Worm (Caenorhabditis elegans) whole organism, late embryonic: ENCODE results near the gene pqn-41.
A peak's percentile ranks its signal among the peaks of the same experiment; 100 is the strongest.

ENCODE experiments used
- C08G9.2 ChIP-seq: sonication (generic microtip); optimal IDR thresholded peaks from 2 replicates; lab custom pipeline; 2016; ENCODE audit warnings: mild to moderate bottlenecking, missing genetic modification characterization, moderate library complexity, missing compliant biosample characterization
- F13H6.1 ChIP-seq: sonication (generic microtip); optimal IDR thresholded peaks from 2 replicates; lab custom pipeline; 2016; ENCODE audit warnings: missing genetic modification characterization, missing compliant biosample characterization
- K09A11.1 ChIP-seq: sonication (generic microtip); optimal IDR thresholded peaks from 2 replicates; lab custom pipeline; 2017; ENCODE audit warnings: antibody characterized with exemption, mild to moderate bottlenecking, missing genetic modification characterization, missing compliant biosample characterization; ENCODE audit not compliant: insufficient read depth
- T23F11.4 ChIP-seq: fragments of 200-800 bp; sonication (Bioruptor generic); optimal IDR thresholded peaks from 2 replicates; lab custom pipeline; 2018; ENCODE audit warnings: mild to moderate bottlenecking, missing genetic modification characterization, missing compliant biosample characterization
- Y22D7AL.16 ChIP-seq: sonication (generic microtip); optimal IDR thresholded peaks from 2 replicates; lab custom pipeline; 2016; ENCODE audit warnings: missing genetic modification characterization, missing compliant biosample characterization
- ceh-14 ChIP-seq: sonication (generic microtip); optimal IDR thresholded peaks from 2 replicates; lab custom pipeline; 2016; ENCODE audit warnings: missing genotype, missing genetic modification characterization, missing compliant biosample characterization
- ceh-18 ChIP-seq: sonication (generic microtip); optimal IDR thresholded peaks from 2 replicates; lab custom pipeline; 2016; ENCODE audit warnings: missing genetic modification characterization, missing compliant biosample characterization
- ceh-19 ChIP-seq: fragments of 200-800 bp; sonication (Bioruptor generic); optimal IDR thresholded peaks from 2 replicates; lab custom pipeline; 2018; ENCODE audit warnings: mild to moderate bottlenecking, missing genetic modification characterization, missing compliant biosample characterization
- ceh-2 ChIP-seq: sonication (generic microtip); optimal IDR thresholded peaks from 2 replicates; lab custom pipeline; 2016; ENCODE audit warnings: missing genotype, missing genetic modification characterization, missing compliant biosample characterization
- ceh-22 ChIP-seq: sonication (generic microtip); optimal IDR thresholded peaks from 2 replicates; lab custom pipeline; 2017; ENCODE audit warnings: missing biosample characterization, missing genetic modification characterization
- ceh-31 ChIP-seq: sonication (generic microtip); optimal IDR thresholded peaks from 2 replicates; lab custom pipeline; 2016; ENCODE audit warnings: missing genetic modification characterization, missing compliant biosample characterization
- ceh-34 ChIP-seq: sonication (generic microtip); optimal IDR thresholded peaks from 2 replicates; lab custom pipeline; 2016; ENCODE audit warnings: mild to moderate bottlenecking, missing genetic modification characterization, missing compliant biosample characterization
- ceh-45 ChIP-seq: fragments of 200-800 bp; sonication (Bioruptor generic); IDR thresholded peaks from 2 replicates; pipeline ENCODE4 v1.3.6; 2022; ENCODE audit warnings: missing genetic modification reagents, missing genetic modification characterization, missing compliant biosample characterization
- ceh-6 ChIP-seq: fragments of 200-800 bp; sonication (Bioruptor generic); optimal IDR thresholded peaks from 2 replicates; lab custom pipeline; 2018; ENCODE audit warnings: mild to moderate bottlenecking, missing genetic modification characterization, missing compliant biosample characterization
- ceh-9 ChIP-seq: sonication (generic microtip); optimal IDR thresholded peaks from 2 replicates; lab custom pipeline; 2016; ENCODE audit warnings: mild to moderate bottlenecking, missing genetic modification characterization, inconsistent platforms, missing compliant biosample characterization
- dve-1 ChIP-seq: sonication (generic microtip); optimal IDR thresholded peaks from 2 replicates; lab custom pipeline; 2017; ENCODE audit warnings: antibody characterized with exemption, mild to moderate bottlenecking, missing genetic modification characterization, missing compliant biosample characterization
- elt-2 ChIP-seq: sonication (generic microtip); optimal IDR thresholded peaks from 2 replicates; lab custom pipeline; 2016; ENCODE audit warnings: missing genetic modification reagents, missing genetic modification characterization, missing compliant biosample characterization
- ets-4 ChIP-seq: sonication (generic microtip); optimal IDR thresholded peaks from 2 replicates; lab custom pipeline; 2016; ENCODE audit warnings: missing genetic modification characterization, missing compliant biosample characterization
- fax-1 ChIP-seq: sonication (generic microtip); optimal IDR thresholded peaks from 2 replicates; lab custom pipeline; 2016; ENCODE audit warnings: missing genotype, missing genetic modification characterization, missing compliant biosample characterization
- fkh-10 ChIP-seq: fragments of 150-350 bp; optimal IDR thresholded peaks from 2 replicates; lab custom pipeline; 2014; ENCODE audit warnings: missing biosample characterization, missing genetic modification reagents, missing genetic modification characterization
- fkh-6 ChIP-seq: sonication (generic microtip); optimal IDR thresholded peaks from 2 replicates; lab custom pipeline; 2016; ENCODE audit warnings: missing genetic modification characterization, missing compliant biosample characterization
- hlh-30 ChIP-seq: sonication (generic microtip); optimal IDR thresholded peaks from 2 replicates; lab custom pipeline; 2017; ENCODE audit warnings: antibody characterized with exemption, missing genetic modification characterization, missing compliant biosample characterization; ENCODE audit not compliant: insufficient read depth
- hlh-8 ChIP-seq: sonication (generic microtip); optimal IDR thresholded peaks from 2 replicates; lab custom pipeline; 2016; ENCODE audit warnings: missing genotype, missing genetic modification characterization, missing compliant biosample characterization
- lin-11 ChIP-seq: fragments of 200-800 bp; sonication (Bioruptor generic); optimal IDR thresholded peaks from 2 replicates; lab custom pipeline; 2018; ENCODE audit warnings: mild to moderate bottlenecking, missing genetic modification characterization, missing compliant biosample characterization
- madf-2 ChIP-seq: sonication (generic microtip); optimal IDR thresholded peaks from 2 replicates; lab custom pipeline; 2017; ENCODE audit warnings: missing genetic modification characterization, missing compliant biosample characterization
- nfya-1 ChIP-seq: sonication (generic microtip); optimal IDR thresholded peaks from 2 replicates; lab custom pipeline; 2017; ENCODE audit warnings: missing genetic modification characterization, mild to moderate bottlenecking, missing compliant biosample characterization, antibody characterized with exemption, moderate library complexity
- nhr-232 ChIP-seq: sonication (generic microtip); optimal IDR thresholded peaks from 2 replicates; lab custom pipeline; 2016; ENCODE audit warnings: missing genetic modification characterization, missing compliant biosample characterization
- odd-2 ChIP-seq: sonication (generic microtip); optimal IDR thresholded peaks from 2 replicates; lab custom pipeline; 2017; ENCODE audit warnings: antibody characterized with exemption, mild to moderate bottlenecking, missing genetic modification characterization, missing compliant biosample characterization
- pax-1 ChIP-seq: fragments of 150-350 bp; optimal IDR thresholded peaks from 2 replicates; lab custom pipeline; 2014; ENCODE audit warnings: missing biosample characterization, missing genetic modification characterization
- pros-1 ChIP-seq: fragments of 150-350 bp; optimal IDR thresholded peaks from 2 replicates; lab custom pipeline; 2014; ENCODE audit warnings: missing biosample characterization, missing genetic modification reagents, missing genetic modification characterization
- ref-2 ChIP-seq: sonication (generic microtip); optimal IDR thresholded peaks from 2 replicates; lab custom pipeline; 2016; ENCODE audit warnings: missing genetic modification characterization, missing compliant biosample characterization
- rnt-1 ChIP-seq: sonication (generic microtip); optimal IDR thresholded peaks from 2 replicates; lab custom pipeline; 2016; ENCODE audit warnings: missing genetic modification characterization, missing compliant biosample characterization
- sdc-2 ChIP-seq: sonication (generic microtip); optimal IDR thresholded peaks from 2 replicates; lab custom pipeline; 2016; ENCODE audit warnings: missing genotype, missing genetic modification characterization, missing compliant biosample characterization
- sox-2 ChIP-seq: fragments of 200-800 bp; sonication (Bioruptor generic); IDR thresholded peaks from 2 replicates; pipeline ENCODE4 v1.3.6; 2022; ENCODE audit warnings: missing genetic modification reagents, missing genetic modification characterization, missing compliant biosample characterization
- tbx-2 ChIP-seq: sonication (generic microtip); optimal IDR thresholded peaks from 2 replicates; lab custom pipeline; 2016; ENCODE audit warnings: missing genetic modification characterization, missing compliant biosample characterization
- unc-42 ChIP-seq: sonication (generic microtip); optimal IDR thresholded peaks from 2 replicates; lab custom pipeline; 2016; ENCODE audit warnings: missing genotype, missing genetic modification characterization, missing compliant biosample characterization
- unc-55 ChIP-seq: sonication (generic microtip); optimal IDR thresholded peaks from 2 replicates; lab custom pipeline; 2017; ENCODE audit warnings: missing biosample characterization, missing genetic modification reagents, missing genetic modification characterization

The pqn-41 gene

DNA sequence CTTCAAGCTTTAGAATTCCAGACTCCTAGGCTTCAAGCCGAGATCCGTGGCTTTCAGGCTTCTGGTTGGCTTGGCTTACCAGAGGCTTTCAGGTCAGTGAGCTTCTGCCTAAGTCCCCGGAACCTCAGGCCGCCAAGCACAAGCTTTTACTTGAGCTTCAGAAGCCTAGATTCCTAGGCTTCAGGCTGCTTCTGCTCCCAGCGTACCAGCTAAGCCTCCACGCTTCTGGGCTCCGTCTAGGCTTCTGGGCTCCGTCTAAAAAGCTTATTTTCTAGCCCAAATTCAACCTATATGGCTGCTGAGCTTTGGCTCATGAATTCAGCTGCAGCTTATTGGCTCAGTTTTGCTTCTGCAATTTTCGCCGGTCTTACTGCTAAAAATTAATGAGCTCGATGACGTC lies 20.0 kb downstream of the pqn-41 start:
- TF ChIP-seq fax-1 (tag; lab: Kevin White, UChicago) (no peak), unc-55 (no peak), ref-2 (tag; lab: Kevin White, UChicago) (no peak), dve-1 (no peak), hlh-8 (tag; lab: Kevin White, UChicago) (no peak), hlh-30 (tag; lab: Kevin White, UChicago) (no peak), ceh-31 (no peak), lin-11 (tag; lab: Kevin White, UChicago) (no peak)

DNA sequence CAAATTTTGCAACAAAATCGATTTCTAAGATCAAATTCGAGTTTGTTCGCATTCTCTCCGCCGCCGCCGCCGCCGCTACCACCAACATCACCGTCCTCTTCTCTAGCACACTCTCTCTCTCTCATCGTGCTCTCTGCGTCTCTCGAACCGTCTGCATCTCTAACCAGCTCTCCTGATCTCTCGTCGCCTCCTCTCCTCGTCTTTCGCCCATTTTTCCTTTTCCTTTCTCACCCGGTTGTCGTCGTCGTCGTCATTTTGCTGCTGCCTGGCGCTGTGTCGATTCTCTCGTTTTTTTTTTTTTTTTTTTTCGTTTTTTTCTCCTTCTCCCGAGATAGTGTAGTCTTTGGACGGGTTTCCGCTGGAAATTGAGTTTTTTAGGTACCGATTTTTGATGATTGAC lies 20.7 kb downstream of the pqn-41 start:
- no peak for TF ChIP-seq ceh-45
- no peak for TF ChIP-seq lin-11 (tag; lab: Kevin White, UChicago)
- peak; percentile 34 for TF ChIP-seq ceh-14 (tag; lab: Kevin White, UChicago)
- peak; percentile 77 for TF ChIP-seq tbx-2
- TF ChIP-seq ets-4 (tag; lab: Kevin White, UChicago): peak; percentile 55
- no peak for TF ChIP-seq elt-2
- no peak for TF ChIP-seq madf-2 (tag; lab: Kevin White, UChicago)
- TF ChIP-seq pros-1 (tag; lab: Kevin White, UChicago): peak; percentile 81
- TF ChIP-seq unc-42 (tag; lab: Kevin White, UChicago): peak; percentile 52
- no peak for TF ChIP-seq odd-2
- peak; percentile 38 for TF ChIP-seq K09A11.1
- TF ChIP-seq F13H6.1 (tag; lab: Kevin White, UChicago): peak; percentile 45
- peak; percentile 73 for TF ChIP-seq ceh-34 (tag; lab: Kevin White, UChicago)
- peak; percentile 45 for TF ChIP-seq C08G9.2 (tag; lab: Kevin White, UChicago)
- no peak for TF ChIP-seq ceh-9 (tag; lab: Kevin White, UChicago)
- peak; percentile 84 for TF ChIP-seq ceh-31
- peak; percentile 85 for TF ChIP-seq unc-55
- peak; percentile 33 for TF ChIP-seq ceh-2
- TF ChIP-seq rnt-1 (tag; lab: Kevin White, UChicago): peak; percentile 66
- TF ChIP-seq ceh-18 (tag; lab: Kevin White, UChicago): peak; percentile 70
- peak; percentile 73 for TF ChIP-seq dve-1
- peak; percentile 83 for TF ChIP-seq nfya-1 (tag; lab: Kevin White, UChicago)
- TF ChIP-seq hlh-30 (tag; lab: Kevin White, UChicago): peak; percentile 47

ce11 chrIII:1927230-1927629 lies 21.5 kb downstream of the pqn-41 start:
- no peak for TF ChIP-seq fax-1 (tag; lab: Kevin White, UChicago)
- no peak for TF ChIP-seq hlh-30 (tag; lab: Kevin White, UChicago)
- no peak for TF ChIP-seq odd-2
- TF ChIP-seq T23F11.4 (GFP tag; lab: Kevin White, UChicago): no peak
- TF ChIP-seq Y22D7AL.16 (tag; lab: Kevin White, UChicago): no peak
- no peak for TF ChIP-seq fkh-10 (GFP tag; lab: Kevin White, UChicago)
- TF ChIP-seq hlh-8 (tag; lab: Kevin White, UChicago): no peak
- TF ChIP-seq ets-4 (tag; lab: Kevin White, UChicago): no peak
- TF ChIP-seq pax-1 (tag; lab: Kevin White, UChicago): no peak
- no peak for TF ChIP-seq ceh-19
- no peak for TF ChIP-seq unc-55
- TF ChIP-seq fkh-6 (tag; lab: Kevin White, UChicago): no peak
- TF ChIP-seq ceh-18 (tag; lab: Kevin White, UChicago): no peak
- TF ChIP-seq sox-2 (GFP tag; lab: Robert Waterston, UW): no peak
- no peak for TF ChIP-seq nhr-232 (tag; lab: Kevin White, UChicago)
- no peak for TF ChIP-seq ceh-6 (GFP tag; lab: Kevin White, UChicago)
- TF ChIP-seq sdc-2: no peak
- TF ChIP-seq ceh-22 (tag; lab: Kevin White, UChicago): no peak
